Fruit fly (Drosophila melanogaster): Measurements from ENCODE around the gene CG32212.

dm6 chr3L:19521093-19521492 lies 33.7 kb downstream of the CG32212 start:
- TF ChIP-seq Abd-B (GFP tag; optimal IDR thresholded peaks at IDR 0.05) (no peak), Myc (optimal IDR thresholded peaks at IDR 0.05) (no peak)
